Worm (Caenorhabditis elegans) whole organism, L3 larva: Measurements from ENCODE around the gene F32D8.11.

Experiments used
- ceh-16 ChIP-seq: sonication (generic microtip); optimal IDR thresholded peaks from 2 replicates; lab custom pipeline; 2017; ENCODE audit warnings: missing biosample characterization, missing genetic modification characterization
- ceh-28 ChIP-seq: fragments of 150-350 bp; optimal IDR thresholded peaks from 2 replicates; lab custom pipeline; 2014; ENCODE audit warnings: missing biosample characterization, missing genetic modification reagents, missing genetic modification characterization
- ceh-82 ChIP-seq: fragments of 150-350 bp; optimal IDR thresholded peaks from 2 replicates; lab custom pipeline; 2014; ENCODE audit warnings: missing biosample characterization, missing genetic modification characterization
- ceh-9 ChIP-seq: sonication (generic microtip); optimal IDR thresholded peaks from 2 replicates; lab custom pipeline; 2018; ENCODE audit warnings: missing biosample characterization, missing genetic modification characterization
- egl-27 ChIP-seq: sonication (generic microtip); optimal IDR thresholded peaks from 4 replicates; lab custom pipeline; 2017; ENCODE audit warnings: missing biosample characterization, missing genetic modification reagents, missing genetic modification characterization
- egl-5 ChIP-seq: fragments of 150-350 bp; optimal IDR thresholded peaks from 2 replicates; lab custom pipeline; 2017; ENCODE audit warnings: missing biosample characterization, missing genetic modification reagents, missing genetic modification characterization, inconsistent platforms
- elt-2 ChIP-seq: sonication (generic microtip); optimal IDR thresholded peaks from 2 replicates; lab custom pipeline; 2016; ENCODE audit warnings: missing genetic modification reagents, mild to moderate bottlenecking, missing genetic modification characterization, missing compliant biosample characterization
- eor-1 ChIP-seq, 2 experiments: fragments of 150-350 bp; optimal IDR thresholded peaks; 2 replicates each; lab custom pipeline; 2014 to 2018; ENCODE audit warnings: missing biosample characterization in 2 of 2, missing genetic modification characterization in 2 of 2
- fkh-10 ChIP-seq: sonication (generic microtip); optimal IDR thresholded peaks from 2 replicates; lab custom pipeline; 2017; ENCODE audit warnings: missing biosample characterization, missing genetic modification reagents, missing genetic modification characterization
- fkh-2 ChIP-seq: fragments of 150-350 bp; optimal IDR thresholded peaks from 2 replicates; lab custom pipeline; 2014; ENCODE audit warnings: missing biosample characterization, missing genetic modification reagents, missing genetic modification characterization
- fos-1 ChIP-seq: fragments of 150-350 bp; optimal IDR thresholded peaks from 2 replicates; lab custom pipeline; 2014; ENCODE audit warnings: missing biosample characterization, missing genetic modification characterization
- hmg-11 ChIP-seq: sonication (generic microtip); optimal IDR thresholded peaks from 2 replicates; lab custom pipeline; 2016; ENCODE audit warnings: missing genetic modification characterization, missing compliant biosample characterization
- lin-39 ChIP-seq: fragments of 150-350 bp; optimal IDR thresholded peaks from 2 replicates; lab custom pipeline; 2018; ENCODE audit warnings: missing biosample characterization, missing genetic modification reagents, missing genetic modification characterization
- mdl-1 ChIP-seq: fragments of 150-350 bp; optimal IDR thresholded peaks from 2 replicates; lab custom pipeline; 2014; ENCODE audit warnings: missing biosample characterization, missing genetic modification characterization
- mml-1 ChIP-seq: fragments of 150-350 bp; sonication (generic microtip); optimal IDR thresholded peaks from 3 replicates; lab custom pipeline; 2014; ENCODE audit warnings: missing biosample characterization, missing genetic modification characterization
- nfya-1 ChIP-seq: sonication (generic microtip); optimal IDR thresholded peaks from 2 replicates; lab custom pipeline; 2017; ENCODE audit warnings: missing genetic modification characterization, mild to moderate bottlenecking, missing compliant biosample characterization, antibody characterized with exemption, moderate library complexity; ENCODE audit not compliant: insufficient read depth
- nhr-11 ChIP-seq: fragments of 150-350 bp; optimal IDR thresholded peaks from 2 replicates; lab custom pipeline; 2014; ENCODE audit warnings: missing biosample characterization, missing genetic modification characterization
- nhr-25 ChIP-seq: sonication (generic microtip); optimal IDR thresholded peaks from 2 replicates; lab custom pipeline; 2017; ENCODE audit warnings: missing biosample characterization, missing genetic modification characterization
- nhr-28 ChIP-seq: fragments of 150-350 bp; optimal IDR thresholded peaks from 2 replicates; lab custom pipeline; 2014; ENCODE audit warnings: missing biosample characterization, missing genetic modification characterization
- nhr-43 ChIP-seq: sonication (generic microtip); optimal IDR thresholded peaks from 2 replicates; lab custom pipeline; 2016; ENCODE audit warnings: mild to moderate bottlenecking, missing genetic modification characterization, missing compliant biosample characterization; ENCODE audit not compliant: poor library complexity, severe bottlenecking
- nhr-67 ChIP-seq: fragments of 150-350 bp; optimal IDR thresholded peaks from 2 replicates; lab custom pipeline; 2014; ENCODE audit warnings: missing biosample characterization, missing genetic modification characterization
- nhr-76 ChIP-seq: fragments of 150-350 bp; sonication (generic microtip); optimal IDR thresholded peaks from 5 replicates; lab custom pipeline; 2014; ENCODE audit warnings: missing biosample characterization, missing genetic modification characterization
- nhr-77 ChIP-seq: fragments of 150-350 bp; optimal IDR thresholded peaks from 2 replicates; lab custom pipeline; 2014; ENCODE audit warnings: missing biosample characterization, missing genetic modification characterization
- pha-4 ChIP-seq: fragments of 150-350 bp; optimal IDR thresholded peaks from 2 replicates; lab custom pipeline; 2014; ENCODE audit warnings: missing biosample characterization, missing genetic modification reagents, missing genetic modification characterization
- pqm-1 ChIP-seq: fragments of 150-350 bp; optimal IDR thresholded peaks from 2 replicates; lab custom pipeline; 2017; ENCODE audit warnings: missing biosample characterization, missing genetic modification characterization, inconsistent platforms
- sea-2 ChIP-seq: fragments of 150-350 bp; sonication (generic microtip); optimal IDR thresholded peaks from 4 replicates; lab custom pipeline; 2014; ENCODE audit warnings: missing biosample characterization, missing genetic modification reagents, missing genetic modification characterization
- skn-1 ChIP-seq: fragments of 150-350 bp; optimal IDR thresholded peaks from 2 replicates; lab custom pipeline; 2014; ENCODE audit warnings: missing biosample characterization, missing genetic modification characterization
- snpc-4 ChIP-seq: fragments of 150-350 bp; optimal IDR thresholded peaks from 2 replicates; lab custom pipeline; 2014; ENCODE audit warnings: missing biosample characterization, missing genetic modification characterization
- ztf-11 ChIP-seq: fragments of 150-350 bp; optimal IDR thresholded peaks from 2 replicates; lab custom pipeline; 2014; ENCODE audit warnings: missing biosample characterization, missing genetic modification characterization

F32D8.11 gene

DNA sequence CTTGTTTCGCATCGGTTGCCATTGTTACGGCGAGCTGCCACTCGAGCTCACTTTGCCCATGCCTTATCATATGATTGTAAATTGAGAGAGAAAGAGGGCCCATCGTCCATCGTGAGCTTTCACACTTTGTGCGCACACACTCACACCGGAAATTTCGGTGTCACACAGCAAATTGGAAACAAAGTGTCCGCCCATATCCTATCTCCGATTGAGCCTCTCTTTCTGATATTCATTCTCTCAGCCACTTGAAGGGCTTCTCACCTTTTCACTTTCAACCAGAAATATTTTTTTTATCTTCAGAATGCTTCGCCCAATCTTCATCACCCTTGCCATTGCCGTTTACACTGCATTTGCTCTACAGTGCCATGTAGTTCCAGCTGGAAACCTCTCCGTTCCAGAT, 40.6 kb upstream of the F32D8.11 start, which contains the start of gene F58B4.3:
Gene F58B4.3, plus strand, starts transcription at position 301 of the 400 bp plus-strand sequence.
- no peak for TF ChIP-seq lin-39 (tag; lab: Kevin White, UChicago)
- no peak for TF ChIP-seq fkh-2 (tag; lab: Kevin White, UChicago)
- TF ChIP-seq ceh-82 (tag; lab: Kevin White, UChicago) = no peak
- TF ChIP-seq ceh-28 = no peak
- no peak for TF ChIP-seq egl-27 (tag; lab: Kevin White, UChicago)
- TF ChIP-seq, all 47 proteins: peak for 0

DNA sequence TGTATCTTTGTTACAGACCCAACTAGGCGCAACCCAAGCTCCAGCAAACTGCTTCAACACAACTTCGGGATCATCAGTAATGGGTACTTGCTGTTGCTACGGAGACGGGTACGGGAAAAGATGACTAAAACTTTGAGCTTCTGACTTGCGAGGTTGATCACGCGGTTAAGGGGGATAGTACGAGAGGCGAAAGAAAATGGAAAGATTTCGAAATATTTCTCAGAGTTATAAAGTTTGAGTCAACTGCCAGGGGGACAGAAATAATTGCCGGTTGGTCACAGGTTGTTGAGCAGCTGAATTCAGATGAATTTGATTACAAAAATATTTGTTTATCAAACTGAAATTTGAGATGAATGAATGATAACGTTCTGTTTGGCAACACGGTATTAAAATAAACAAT, 36.7 kb upstream of the F32D8.11 start:
- TF ChIP-seq fkh-10 (GFP tag; lab: Kevin White, UChicago) (no peak), ceh-82 (tag; lab: Kevin White, UChicago) (no peak), egl-5 (no peak)

DNA sequence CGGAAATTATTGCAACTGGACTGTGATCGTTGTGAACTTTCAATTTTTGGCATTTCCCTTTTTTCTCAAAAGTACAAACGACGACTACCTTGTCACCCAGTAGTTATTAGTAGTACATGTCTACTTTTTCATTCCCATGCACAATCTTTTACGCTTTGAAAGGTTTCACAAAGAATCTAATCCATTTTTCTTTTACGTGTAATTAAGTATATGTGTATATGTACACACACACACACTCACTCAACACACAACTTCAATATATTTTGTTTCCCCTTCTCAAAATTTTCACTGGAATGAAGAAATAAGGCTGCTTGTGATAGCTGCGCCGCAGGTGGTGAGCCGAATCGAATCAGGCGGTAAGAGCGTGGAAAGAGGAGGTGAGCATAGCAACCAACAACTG, 35.8 kb upstream of the F32D8.11 start, which contains the start of gene F58B4.6:
Gene F58B4.6, plus strand, starts transcription at position 301 of the 400 bp plus-strand sequence.
- no peak for TF ChIP-seq eor-1 (tag; optimal IDR thresholded peaks at IDR 0.05; lab: Kevin White, UChicago)
- TF ChIP-seq, all 47 proteins: peak for 0

DNA sequence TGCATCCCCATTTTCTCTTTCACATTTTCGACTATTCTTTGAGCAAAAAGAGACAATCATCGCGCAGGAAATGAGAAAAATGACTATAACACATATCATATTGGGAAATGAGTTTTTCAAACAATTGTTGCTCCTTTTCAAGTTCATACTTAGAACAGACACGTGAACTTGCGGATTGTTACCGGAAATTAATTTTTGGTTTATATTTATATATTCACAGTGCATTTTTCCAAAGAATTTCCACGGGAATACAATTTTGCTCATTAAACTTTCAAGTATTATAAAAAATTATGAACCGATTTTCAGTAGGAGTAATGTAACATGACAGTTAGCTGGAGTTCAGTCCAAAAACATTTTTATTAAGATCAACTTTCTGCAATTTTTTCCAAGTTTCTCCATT, 34.3 kb upstream of the F32D8.11 start, which contains the start of gene F58B4.7:
Gene F58B4.7, minus strand, starts transcription at position 101 of the 400 bp plus-strand sequence.
- TF ChIP-seq hmg-11 (tag; lab: Kevin White, UChicago) (no peak), nhr-28 (tag; lab: Kevin White, UChicago) (no peak), skn-1 (tag; lab: Kevin White, UChicago) (no peak), elt-2 (tag; lab: Kevin White, UChicago) (no peak), mml-1 (tag; lab: Kevin White, UChicago) (no peak), snpc-4 (tag; lab: Kevin White, UChicago) (no peak), nhr-77 (tag; lab: Kevin White, UChicago) (no peak), pha-4 (tag; lab: Kevin White, UChicago) (no peak), nfya-1 (tag; lab: Kevin White, UChicago) (no peak), mdl-1 (tag; lab: Kevin White, UChicago) (no peak)
- TF ChIP-seq, all 47 proteins: peak for 0

ce11 chrV:10921747-10922146, 32.8 kb upstream of the F32D8.11 start, which contains the start of gene nas-31:
Gene nas-31 (minus strand): TSS chrV:10921847.
- TF ChIP-seq fos-1 (tag; lab: Kevin White, UChicago) (no peak), skn-1 (tag; lab: Kevin White, UChicago) (no peak), nhr-11 (tag; lab: Kevin White, UChicago) (no peak), nhr-76 (no peak), ztf-11 (tag; lab: Kevin White, UChicago) (no peak), nhr-25 (tag; lab: Kevin White, UChicago) (no peak), ceh-82 (tag; lab: Kevin White, UChicago) (no peak), nhr-43 (tag; lab: Kevin White, UChicago) (no peak), nhr-67 (tag; lab: Kevin White, UChicago) (no peak), ceh-9 (tag; lab: Kevin White, UChicago) (no peak), sea-2 (GFP tag; lab: Kevin White, UChicago) (no peak), egl-27 (tag; lab: Kevin White, UChicago) (no peak)
- TF ChIP-seq, all 47 proteins: peak for 0

DNA sequence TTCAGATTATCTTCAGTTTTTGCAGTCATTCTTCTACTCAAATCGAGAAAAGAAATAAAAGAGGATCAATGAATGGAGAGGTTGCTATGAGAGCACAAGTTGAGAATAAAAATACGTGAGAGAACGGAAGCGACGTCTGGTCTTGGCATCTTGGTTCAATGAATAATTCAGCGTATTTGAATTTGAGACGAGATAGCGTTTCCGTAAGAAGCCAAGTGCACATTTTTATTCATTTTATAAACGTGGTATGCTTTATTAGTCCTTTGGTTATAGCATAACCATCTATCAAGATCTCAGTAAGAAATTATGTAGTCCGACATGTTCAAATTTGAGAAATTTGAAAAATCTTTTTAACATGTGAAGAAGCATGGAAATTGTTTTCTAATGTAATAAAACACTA, 29.4 kb upstream of the F32D8.11 start, which contains the start of gene F58B4.2:
Gene F58B4.2, minus strand, starts transcription at position 101 of the 400 bp plus-strand sequence.
- no peak for TF ChIP-seq nhr-67 (tag; lab: Kevin White, UChicago)
- no peak for TF ChIP-seq mml-1 (tag; lab: Kevin White, UChicago)
- no peak for TF ChIP-seq snpc-4 (tag; lab: Kevin White, UChicago)
- no peak for TF ChIP-seq ceh-16 (tag; lab: Kevin White, UChicago)
- no peak for TF ChIP-seq pqm-1 (tag; lab: Kevin White, UChicago)
- TF ChIP-seq nhr-11 (tag; lab: Kevin White, UChicago) = no peak
- no peak for TF ChIP-seq skn-1 (tag; lab: Kevin White, UChicago)
- no peak for TF ChIP-seq mdl-1 (tag; lab: Kevin White, UChicago)
